Worm (Caenorhabditis elegans) whole organism, midembryonic: ENCODE data around the gene gcy-7.

Experiments
- cog-1 ChIP-seq: sonication (generic microtip); optimal IDR thresholded peaks from 2 replicates; lab custom pipeline; 2016; ENCODE audit warnings: missing genetic modification characterization, missing compliant biosample characterization
- klf-2 ChIP-seq: fragments of 200-800 bp; sonication (Bioruptor generic); conservative IDR thresholded peaks from 2 replicates; pipeline ENCODE4 v1.3.6; 2022; ENCODE audit warnings: missing genetic modification reagents, missing genetic modification characterization, missing compliant biosample characterization
- med-1 ChIP-seq: sonication (generic microtip); optimal IDR thresholded peaks from 2 replicates; lab custom pipeline; 2017; ENCODE audit warnings: missing genetic modification characterization, mild to moderate bottlenecking, missing compliant biosample characterization, antibody characterized with exemption, missing genetic modification reagents; ENCODE audit not compliant: insufficient read depth
- ztf-23 ChIP-seq: fragments of 200-800 bp; sonication (Bioruptor generic); IDR thresholded peaks from 2 replicates; pipeline ENCODE4 v1.3.6; 2022; ENCODE audit warnings: missing genetic modification reagents, missing genetic modification characterization, missing compliant biosample characterization
- ztf-29 ChIP-seq: fragments of 200-800 bp; sonication (Bioruptor generic); IDR thresholded peaks from 2 replicates; pipeline ENCODE4 v1.3.6; 2022; ENCODE audit warnings: missing genetic modification reagents, missing genetic modification characterization, missing compliant biosample characterization

- TF ChIP-seq ztf-29 (GFP tag; lab: Robert Waterston, UW) (no peak), klf-2 (GFP tag; lab: Robert Waterston, UW) (no peak), ztf-23 (no peak), cog-1 (tag; lab: Kevin White, UChicago) (no peak), med-1 (GFP tag; lab: Kevin White, UChicago) (no peak)
These were observed 22.4 kb downstream of the gcy-7 start for ce11 chrV:8409594-8409993.
